Worm (Caenorhabditis elegans) whole organism, L3 larva: Measurements from ENCODE around the gene nuo-3.

Source experiments
- R02D3.7 ChIP-seq: fragments of 150-350 bp; optimal IDR thresholded peaks from 2 replicates; lab custom pipeline; 2014; ENCODE audit warnings: missing biosample characterization, missing genetic modification characterization
- ZK546.5 ChIP-seq: sonication (generic microtip); optimal IDR thresholded peaks from 2 replicates; lab custom pipeline; 2017; ENCODE audit warnings: missing biosample characterization, missing genetic modification characterization
- aly-2 ChIP-seq: fragments of 150-350 bp; optimal IDR thresholded peaks from 2 replicates; lab custom pipeline; 2014; ENCODE audit warnings: missing biosample characterization, missing genetic modification characterization
- ama-1 ChIP-seq: fragments of 150-350 bp; optimal IDR thresholded peaks from 2 replicates; lab custom pipeline; 2018
- ceh-16 ChIP-seq: sonication (generic microtip); optimal IDR thresholded peaks from 2 replicates; lab custom pipeline; 2017; ENCODE audit warnings: missing biosample characterization, missing genetic modification characterization
- ceh-28 ChIP-seq: fragments of 150-350 bp; optimal IDR thresholded peaks from 2 replicates; lab custom pipeline; 2014; ENCODE audit warnings: missing biosample characterization, missing genetic modification reagents, missing genetic modification characterization
- ceh-82 ChIP-seq: fragments of 150-350 bp; optimal IDR thresholded peaks from 2 replicates; lab custom pipeline; 2014; ENCODE audit warnings: missing biosample characterization, missing genetic modification characterization
- ceh-9 ChIP-seq: sonication (generic microtip); optimal IDR thresholded peaks from 2 replicates; lab custom pipeline; 2018; ENCODE audit warnings: missing biosample characterization, missing genetic modification characterization
- daf-12 ChIP-seq: fragments of 150-350 bp; optimal IDR thresholded peaks from 2 replicates; lab custom pipeline; 2014; ENCODE audit warnings: missing biosample characterization, missing genetic modification reagents, missing genetic modification characterization
- egl-27 ChIP-seq: sonication (generic microtip); optimal IDR thresholded peaks from 4 replicates; lab custom pipeline; 2017; ENCODE audit warnings: missing biosample characterization, missing genetic modification reagents, missing genetic modification characterization
- egl-5 ChIP-seq: fragments of 150-350 bp; optimal IDR thresholded peaks from 2 replicates; lab custom pipeline; 2017; ENCODE audit warnings: missing biosample characterization, missing genetic modification reagents, missing genetic modification characterization, inconsistent platforms
- elt-1 ChIP-seq: fragments of 150-350 bp; optimal IDR thresholded peaks from 2 replicates; lab custom pipeline; 2014; ENCODE audit warnings: missing biosample characterization, missing genetic modification characterization
- elt-2 ChIP-seq: sonication (generic microtip); optimal IDR thresholded peaks from 2 replicates; lab custom pipeline; 2016; ENCODE audit warnings: missing genetic modification reagents, mild to moderate bottlenecking, missing genetic modification characterization, missing compliant biosample characterization
- elt-3 ChIP-seq, 3 experiments: fragments of 150-350 bp in 1 of 3; sonication (generic microtip) in 2 of 3; optimal IDR thresholded peaks; 2 replicates in 2 of 3; 4 replicates in 1 of 3; lab custom pipeline; 2014 to 2017; ENCODE audit warnings: missing biosample characterization in 3 of 3, missing genetic modification characterization in 3 of 3
- eor-1 ChIP-seq, 2 experiments: fragments of 150-350 bp; optimal IDR thresholded peaks; 2 replicates each; lab custom pipeline; 2014 to 2018; ENCODE audit warnings: missing biosample characterization in 2 of 2, missing genetic modification characterization in 2 of 2
- fkh-10 ChIP-seq: sonication (generic microtip); optimal IDR thresholded peaks from 2 replicates; lab custom pipeline; 2017; ENCODE audit warnings: missing biosample characterization, missing genetic modification reagents, missing genetic modification characterization
- fkh-2 ChIP-seq: fragments of 150-350 bp; optimal IDR thresholded peaks from 2 replicates; lab custom pipeline; 2014; ENCODE audit warnings: missing biosample characterization, missing genetic modification reagents, missing genetic modification characterization
- fos-1 ChIP-seq: fragments of 150-350 bp; optimal IDR thresholded peaks from 2 replicates; lab custom pipeline; 2014; ENCODE audit warnings: missing biosample characterization, missing genetic modification characterization
- hmg-11 ChIP-seq: sonication (generic microtip); optimal IDR thresholded peaks from 2 replicates; lab custom pipeline; 2016; ENCODE audit warnings: missing genetic modification characterization, missing compliant biosample characterization
- jun-1 ChIP-seq: fragments of 150-350 bp; optimal IDR thresholded peaks from 2 replicates; lab custom pipeline; 2014; ENCODE audit warnings: missing biosample characterization, missing genetic modification reagents, missing genetic modification characterization
- lin-15B ChIP-seq: fragments of 150-350 bp; optimal IDR thresholded peaks from 2 replicates; lab custom pipeline; 2014; ENCODE audit warnings: missing biosample characterization, missing genetic modification characterization
- lin-39 ChIP-seq: fragments of 150-350 bp; optimal IDR thresholded peaks from 2 replicates; lab custom pipeline; 2018; ENCODE audit warnings: missing biosample characterization, missing genetic modification reagents, missing genetic modification characterization
- lsy-12 ChIP-seq: sonication (generic microtip); optimal IDR thresholded peaks from 2 replicates; lab custom pipeline; 2016; ENCODE audit warnings: mild to moderate bottlenecking, missing genetic modification characterization, missing compliant biosample characterization
- mdl-1 ChIP-seq: fragments of 150-350 bp; optimal IDR thresholded peaks from 2 replicates; lab custom pipeline; 2014; ENCODE audit warnings: missing biosample characterization, missing genetic modification characterization
- mml-1 ChIP-seq: fragments of 150-350 bp; sonication (generic microtip); optimal IDR thresholded peaks from 3 replicates; lab custom pipeline; 2014; ENCODE audit warnings: missing biosample characterization, missing genetic modification characterization
- nfya-1 ChIP-seq: sonication (generic microtip); optimal IDR thresholded peaks from 2 replicates; lab custom pipeline; 2017; ENCODE audit warnings: missing genetic modification characterization, mild to moderate bottlenecking, missing compliant biosample characterization, antibody characterized with exemption, moderate library complexity; ENCODE audit not compliant: insufficient read depth
- nhr-11 ChIP-seq: fragments of 150-350 bp; optimal IDR thresholded peaks from 2 replicates; lab custom pipeline; 2014; ENCODE audit warnings: missing biosample characterization, missing genetic modification characterization
- nhr-12 ChIP-seq: fragments of 150-350 bp; optimal IDR thresholded peaks from 2 replicates; lab custom pipeline; 2014; ENCODE audit warnings: missing biosample characterization, missing genetic modification characterization
- nhr-23 ChIP-seq: fragments of 150-350 bp; optimal IDR thresholded peaks from 2 replicates; lab custom pipeline; 2014; ENCODE audit warnings: missing biosample characterization, missing genetic modification reagents, missing genetic modification characterization
- nhr-237 ChIP-seq: fragments of 150-350 bp; optimal IDR thresholded peaks from 2 replicates; lab custom pipeline; 2014; ENCODE audit warnings: missing biosample characterization, missing genetic modification characterization
- nhr-25 ChIP-seq: sonication (generic microtip); optimal IDR thresholded peaks from 2 replicates; lab custom pipeline; 2017; ENCODE audit warnings: missing biosample characterization, missing genetic modification characterization
- nhr-28 ChIP-seq: fragments of 150-350 bp; optimal IDR thresholded peaks from 2 replicates; lab custom pipeline; 2014; ENCODE audit warnings: missing biosample characterization, missing genetic modification characterization
- nhr-43 ChIP-seq: sonication (generic microtip); optimal IDR thresholded peaks from 2 replicates; lab custom pipeline; 2016; ENCODE audit warnings: mild to moderate bottlenecking, missing genetic modification characterization, missing compliant biosample characterization; ENCODE audit not compliant: poor library complexity, severe bottlenecking
- nhr-67 ChIP-seq: fragments of 150-350 bp; optimal IDR thresholded peaks from 2 replicates; lab custom pipeline; 2014; ENCODE audit warnings: missing biosample characterization, missing genetic modification characterization
- nhr-76 ChIP-seq: fragments of 150-350 bp; sonication (generic microtip); optimal IDR thresholded peaks from 5 replicates; lab custom pipeline; 2014; ENCODE audit warnings: missing biosample characterization, missing genetic modification characterization
- nhr-77 ChIP-seq: fragments of 150-350 bp; optimal IDR thresholded peaks from 2 replicates; lab custom pipeline; 2014; ENCODE audit warnings: missing biosample characterization, missing genetic modification characterization
- pha-4 ChIP-seq: fragments of 150-350 bp; optimal IDR thresholded peaks from 2 replicates; lab custom pipeline; 2014; ENCODE audit warnings: missing biosample characterization, missing genetic modification reagents, missing genetic modification characterization
- pqm-1 ChIP-seq: fragments of 150-350 bp; optimal IDR thresholded peaks from 2 replicates; lab custom pipeline; 2017; ENCODE audit warnings: missing biosample characterization, missing genetic modification characterization, inconsistent platforms
- sea-2 ChIP-seq: fragments of 150-350 bp; sonication (generic microtip); optimal IDR thresholded peaks from 4 replicates; lab custom pipeline; 2014; ENCODE audit warnings: missing biosample characterization, missing genetic modification reagents, missing genetic modification characterization
- skn-1 ChIP-seq: fragments of 150-350 bp; optimal IDR thresholded peaks from 2 replicates; lab custom pipeline; 2014; ENCODE audit warnings: missing biosample characterization, missing genetic modification characterization
- snpc-4 ChIP-seq: fragments of 150-350 bp; optimal IDR thresholded peaks from 2 replicates; lab custom pipeline; 2014; ENCODE audit warnings: missing biosample characterization, missing genetic modification characterization
- tbx-2 ChIP-seq: sonication (generic microtip); optimal IDR thresholded peaks from 2 replicates; lab custom pipeline; 2016; ENCODE audit warnings: mild to moderate bottlenecking, missing genetic modification characterization, missing compliant biosample characterization
- unc-39 ChIP-seq: sonication (generic microtip); optimal IDR thresholded peaks from 4 replicates; lab custom pipeline; 2017; ENCODE audit warnings: missing biosample characterization, missing genetic modification characterization
- unc-62 ChIP-seq: fragments of 150-350 bp; sonication (generic microtip); optimal IDR thresholded peaks from 4 replicates; lab custom pipeline; 2014; ENCODE audit warnings: missing biosample characterization, missing genetic modification reagents, missing genetic modification characterization
- zag-1 ChIP-seq: fragments of 150-350 bp; optimal IDR thresholded peaks from 2 replicates; lab custom pipeline; 2014; ENCODE audit warnings: missing biosample characterization, missing genetic modification characterization
- ztf-11 ChIP-seq: fragments of 150-350 bp; optimal IDR thresholded peaks from 2 replicates; lab custom pipeline; 2014; ENCODE audit warnings: missing biosample characterization, missing genetic modification characterization
- ztf-4 ChIP-seq: fragments of 150-350 bp; optimal IDR thresholded peaks from 2 replicates; lab custom pipeline; 2014; ENCODE audit warnings: missing biosample characterization, missing genetic modification characterization

nuo-3 gene

DNA sequence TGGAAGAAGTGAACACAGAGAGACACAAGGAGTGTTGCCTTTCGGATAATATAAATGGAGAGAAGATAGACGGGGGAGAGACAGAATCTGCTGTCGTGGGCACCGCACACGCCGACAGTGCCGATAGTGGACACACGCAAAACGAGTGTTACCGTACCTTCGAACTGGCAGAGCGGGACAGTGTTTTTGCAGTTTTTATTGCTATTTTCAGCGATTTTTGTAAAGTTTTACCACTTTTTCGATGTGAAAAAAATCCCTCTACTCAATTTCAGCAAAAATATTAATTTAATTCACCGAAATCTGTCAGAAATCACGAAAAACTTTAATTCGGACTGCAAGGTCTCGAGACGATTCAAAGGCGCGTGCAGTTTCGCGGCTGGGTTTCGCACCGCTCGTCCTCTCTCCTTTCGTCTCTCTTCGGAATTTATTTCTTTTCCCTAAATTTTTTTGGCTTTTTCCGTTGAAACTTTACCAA, 27.6 kb upstream of the nuo-3 start, which contains the start of gene sec-61.A:
TSS of gene sec-61.A (minus strand) at position 387 of the 475 bp plus-strand sequence.
- peak; percentile 41 for TF ChIP-seq ceh-28 (tag; lab: Kevin White, UChicago)
- peak; percentile 21 for TF ChIP-seq mdl-1
- peak; percentile 88 for TF ChIP-seq hmg-11
- TF ChIP-seq lsy-12 (tag; lab: Kevin White, UChicago) = peak; percentile 79
- TF ChIP-seq fkh-2 (tag; lab: Kevin White, UChicago) = no peak
- TF ChIP-seq skn-1 (tag; lab: Kevin White, UChicago) = peak; percentile 65
- TF ChIP-seq lin-39 (tag; lab: Kevin White, UChicago) = peak; percentile 64
- TF ChIP-seq elt-3 (tag; optimal IDR thresholded peaks at IDR 0.05; lab: Kevin White, UChicago) = peak in 1 of 3 experiments; percentile 64
- peak; percentile 32 for TF ChIP-seq fkh-10 (GFP tag; lab: Kevin White, UChicago)
- TF ChIP-seq mml-1 (tag; lab: Kevin White, UChicago) = no peak
- TF ChIP-seq nfya-1 (tag; lab: Kevin White, UChicago) = peak; percentile 89
- TF ChIP-seq pqm-1 = no peak
- peak; percentile 41 for TF ChIP-seq tbx-2
- no peak for TF ChIP-seq ceh-9
- no peak for TF ChIP-seq nhr-12
- no peak for TF ChIP-seq sea-2 (GFP tag; lab: Kevin White, UChicago)
- no peak for TF ChIP-seq egl-27
- TF ChIP-seq elt-2 (tag; lab: Kevin White, UChicago) = peak; percentile 61
- no peak for TF ChIP-seq nhr-77 (tag; lab: Kevin White, UChicago)
- TF ChIP-seq lin-15B (tag; lab: Kevin White, UChicago) = peak; percentile 71
- TF ChIP-seq egl-5 (tag; lab: Kevin White, UChicago) = no peak
- no peak for TF ChIP-seq nhr-67
- peak; percentile 40 for TF ChIP-seq nhr-43
- TF ChIP-seq nhr-11 (tag; lab: Kevin White, UChicago) = no peak
- no peak for TF ChIP-seq ceh-16
- TF ChIP-seq R02D3.7 (tag; lab: Kevin White, UChicago) = peak; percentile 48
- no peak for TF ChIP-seq daf-12 (tag; lab: Kevin White, UChicago)
- TF ChIP-seq ZK546.5 (tag; lab: Kevin White, UChicago) = no peak
- no peak for TF ChIP-seq fos-1 (tag; lab: Kevin White, UChicago)
- TF ChIP-seq nhr-23 (tag; lab: Kevin White, UChicago) = peak; percentile 49
- TF ChIP-seq unc-39 (tag; lab: Kevin White, UChicago) = no peak
- peak; percentile 75 for TF ChIP-seq snpc-4 (tag; lab: Kevin White, UChicago)
- TF ChIP-seq nhr-28 = no peak
- peak; percentile 65 for TF ChIP-seq nhr-25 (tag; lab: Kevin White, UChicago)
- TF ChIP-seq nhr-76 (tag; lab: Kevin White, UChicago) = no peak
- no peak for TF ChIP-seq nhr-237 (tag; lab: Kevin White, UChicago)
- peak; percentile 69 for TF ChIP-seq jun-1 (tag; lab: Kevin White, UChicago)
- TF ChIP-seq ama-1 (lab: Kevin White, UChicago) = no peak
- no peak for TF ChIP-seq unc-62 (GFP tag; lab: Kevin White, UChicago)
- TF ChIP-seq pha-4 (tag; lab: Kevin White, UChicago) = peak; percentile 49
- peak; percentile 53 for TF ChIP-seq zag-1 (tag; lab: Kevin White, UChicago)
- TF ChIP-seq ceh-82 = peak; percentile 53
- TF ChIP-seq aly-2 (tag; lab: Kevin White, UChicago) = no peak
- no peak for TF ChIP-seq eor-1 (tag; optimal IDR thresholded peaks at IDR 0.05; lab: Kevin White, UChicago)
- no peak for TF ChIP-seq elt-1
- no peak for TF ChIP-seq ztf-4 (tag; lab: Kevin White, UChicago)
- no peak for TF ChIP-seq ztf-11
